Worm (Caenorhabditis elegans) whole organism, mixed stage, embryonic: Measurements from ENCODE around the gene C38C3.4.

ENCODE experiments used
- M03D4.4 ChIP-seq: sonication (generic microtip); optimal IDR thresholded peaks from 2 replicates; lab custom pipeline; 2017; ENCODE audit warnings: mild to moderate bottlenecking, missing genetic modification characterization, missing compliant biosample characterization
- bed-3 ChIP-seq: fragments of 200-800 bp; sonication (Bioruptor generic); optimal IDR thresholded peaks from 3 replicates; lab custom pipeline; 2018; ENCODE audit warnings: mild to moderate bottlenecking, missing genetic modification characterization, moderate library complexity, missing compliant biosample characterization
- blmp-1 ChIP-seq: fragments of 150-350 bp; optimal IDR thresholded peaks from 2 replicates; lab custom pipeline; 2014; ENCODE audit warnings: missing biosample characterization, missing genetic modification characterization
- ceh-39 ChIP-seq: fragments of 150-350 bp; optimal IDR thresholded peaks from 2 replicates; lab custom pipeline; 2014; ENCODE audit warnings: missing biosample characterization, missing genetic modification characterization
- ces-1 ChIP-seq: fragments of 150-350 bp; optimal IDR thresholded peaks from 2 replicates; lab custom pipeline; 2014; ENCODE audit warnings: missing biosample characterization, missing genetic modification reagents, missing genetic modification characterization
- cnd-1 ChIP-seq: fragments of 200-800 bp; sonication (Bioruptor generic); optimal IDR thresholded peaks from 2 replicates; lab custom pipeline; 2018; ENCODE audit warnings: mild to moderate bottlenecking, missing genetic modification characterization, missing compliant biosample characterization
- drap-1 ChIP-seq: fragments of 200-800 bp; sonication (Bioruptor generic); optimal IDR thresholded peaks from 3 replicates; lab custom pipeline; 2018; ENCODE audit warnings: mild to moderate bottlenecking, missing genetic modification characterization, missing compliant biosample characterization
- elt-1 ChIP-seq: sonication (generic microtip); optimal IDR thresholded peaks from 2 replicates; lab custom pipeline; 2017; ENCODE audit warnings: missing genetic modification characterization, mild to moderate bottlenecking, missing compliant biosample characterization, antibody characterized with exemption, moderate library complexity, borderline replicate concordance; ENCODE audit not compliant: insufficient read depth
- elt-3 ChIP-seq: fragments of 150-350 bp; optimal IDR thresholded peaks from 2 replicates; lab custom pipeline; 2014; ENCODE audit warnings: missing biosample characterization, missing genetic modification characterization
- flh-1 ChIP-seq: fragments of 200-800 bp; sonication (Bioruptor generic); optimal IDR thresholded peaks from 2 replicates; lab custom pipeline; 2018; ENCODE audit warnings: mild to moderate bottlenecking, missing genetic modification characterization, moderate library complexity, missing compliant biosample characterization
- hlh-1 ChIP-seq: fragments of 150-350 bp; optimal IDR thresholded peaks from 2 replicates; lab custom pipeline; 2014; ENCODE audit warnings: missing biosample characterization, missing genetic modification reagents, missing genetic modification characterization
- lin-13 ChIP-seq: fragments of 150-350 bp; optimal IDR thresholded peaks from 2 replicates; lab custom pipeline; 2014; ENCODE audit warnings: missing biosample characterization, missing genetic modification characterization
- lin-32 ChIP-seq: fragments of 200-800 bp; sonication (Bioruptor generic); optimal IDR thresholded peaks from 2 replicates; lab custom pipeline; 2018; ENCODE audit warnings: mild to moderate bottlenecking, missing genetic modification characterization, missing compliant biosample characterization
- lsy-2 ChIP-seq: fragments of 150-350 bp; optimal IDR thresholded peaks from 2 replicates; lab custom pipeline; 2014; ENCODE audit warnings: missing biosample characterization, missing genetic modification characterization
- mab-5 ChIP-seq: fragments of 150-350 bp; optimal IDR thresholded peaks from 2 replicates; lab custom pipeline; 2014; ENCODE audit warnings: missing biosample characterization, missing genetic modification characterization
- mep-1 ChIP-seq: fragments of 150-350 bp; optimal IDR thresholded peaks from 2 replicates; lab custom pipeline; 2017; ENCODE audit warnings: missing biosample characterization, missing genetic modification reagents, missing genetic modification characterization, inconsistent platforms
- mls-2 ChIP-seq: sonication (generic microtip); optimal IDR thresholded peaks from 2 replicates; lab custom pipeline; 2016; ENCODE audit warnings: mild to moderate bottlenecking, missing genetic modification characterization, moderate library complexity, missing compliant biosample characterization
- nhr-2 ChIP-seq: fragments of 150-350 bp; optimal IDR thresholded peaks from 2 replicates; lab custom pipeline; 2014; ENCODE audit warnings: missing biosample characterization, missing genetic modification characterization
- nhr-237 ChIP-seq: fragments of 150-350 bp; optimal IDR thresholded peaks from 2 replicates; lab custom pipeline; 2014; ENCODE audit warnings: missing biosample characterization, missing genetic modification characterization
- nhr-76 ChIP-seq: sonication (generic microtip); optimal IDR thresholded peaks from 2 replicates; lab custom pipeline; 2017; ENCODE audit warnings: missing biosample characterization, missing genetic modification characterization
- pha-4 ChIP-seq: fragments of 150-350 bp; optimal IDR thresholded peaks from 2 replicates; lab custom pipeline; 2018; ENCODE audit warnings: missing biosample characterization, missing genetic modification reagents, missing genetic modification characterization
- sem-2 ChIP-seq: fragments of 200-800 bp; sonication (Bioruptor generic); optimal IDR thresholded peaks from 2 replicates; lab custom pipeline; 2018; ENCODE audit warnings: mild to moderate bottlenecking, missing genetic modification characterization, missing compliant biosample characterization
- snpc-4 ChIP-seq: fragments of 150-350 bp; optimal IDR thresholded peaks from 2 replicates; lab custom pipeline; 2014; ENCODE audit warnings: missing biosample characterization, missing genetic modification characterization
- tbx-8 ChIP-seq: fragments of 200-800 bp; sonication (Bioruptor generic); optimal IDR thresholded peaks from 2 replicates; lab custom pipeline; 2018; ENCODE audit warnings: mild to moderate bottlenecking, missing genetic modification characterization, moderate library complexity, missing compliant biosample characterization
- unc-120 ChIP-seq: sonication (generic microtip); optimal IDR thresholded peaks from 2 replicates; lab custom pipeline; 2017; ENCODE audit warnings: missing genetic modification characterization, missing compliant biosample characterization; ENCODE audit not compliant: poor library complexity, severe bottlenecking
- unc-39 ChIP-seq: fragments of 150-350 bp; optimal IDR thresholded peaks from 2 replicates; lab custom pipeline; 2014; ENCODE audit warnings: missing biosample characterization, missing genetic modification characterization
- ztf-11 ChIP-seq: fragments of 150-350 bp; optimal IDR thresholded peaks from 2 replicates; lab custom pipeline; 2014; ENCODE audit warnings: missing biosample characterization, missing genetic modification characterization

Gene C38C3.4

DNA sequence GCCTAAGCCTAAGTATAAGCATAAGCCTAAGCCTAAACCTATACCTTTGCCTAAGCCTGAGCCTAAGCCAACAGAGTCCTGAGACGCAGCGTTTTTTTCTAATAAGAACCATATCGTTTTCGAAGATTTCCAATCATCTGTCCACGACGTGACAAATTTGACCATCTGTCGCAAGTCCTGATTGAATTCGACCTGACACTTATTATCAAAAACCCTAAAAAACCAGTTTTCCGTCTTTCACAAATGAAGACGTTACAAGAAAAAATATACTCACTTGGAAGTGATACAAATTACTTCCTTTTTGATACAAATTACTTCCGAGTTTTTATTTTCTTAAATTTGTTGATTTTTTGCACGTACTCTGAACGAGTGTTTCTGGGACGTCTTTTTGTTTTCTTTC lies 43.6 kb upstream of the C38C3.4 start:
- TF ChIP-seq snpc-4 (tag; lab: Kevin White, UChicago), result no peak
- no peak for TF ChIP-seq M03D4.4 (tag; lab: Kevin White, UChicago)
- no peak for TF ChIP-seq mab-5 (tag; lab: Kevin White, UChicago)
- no peak for TF ChIP-seq blmp-1 (tag; lab: Kevin White, UChicago)
- no peak for TF ChIP-seq bed-3
- no peak for TF ChIP-seq nhr-237
- no peak for TF ChIP-seq ces-1 (GFP tag; lab: Kevin White, UChicago)
- no peak for TF ChIP-seq mep-1 (tag; lab: Kevin White, UChicago)
- TF ChIP-seq lin-13 (tag; lab: Kevin White, UChicago), result no peak
- no peak for TF ChIP-seq elt-3 (tag; lab: Kevin White, UChicago)
- no peak for TF ChIP-seq lsy-2 (tag; lab: Kevin White, UChicago)
- TF ChIP-seq mls-2 (tag; lab: Kevin White, UChicago), result no peak
- no peak for TF ChIP-seq elt-1 (tag; lab: Kevin White, UChicago)
- TF ChIP-seq, all 35 proteins: peak for 0

- TF ChIP-seq flh-1 (GFP tag; lab: Kevin White, UChicago) (no peak), mab-5 (tag; lab: Kevin White, UChicago) (no peak), ces-1 (GFP tag; lab: Kevin White, UChicago) (no peak), ztf-11 (tag; lab: Kevin White, UChicago) (no peak)
Measured at ce11 chrV:1438832-1439231, 43.0 kb upstream of the C38C3.4 start, which contains the start of gene R09B5.11. Gene R09B5.11 (plus strand): TSS chrV:1439205.

DNA sequence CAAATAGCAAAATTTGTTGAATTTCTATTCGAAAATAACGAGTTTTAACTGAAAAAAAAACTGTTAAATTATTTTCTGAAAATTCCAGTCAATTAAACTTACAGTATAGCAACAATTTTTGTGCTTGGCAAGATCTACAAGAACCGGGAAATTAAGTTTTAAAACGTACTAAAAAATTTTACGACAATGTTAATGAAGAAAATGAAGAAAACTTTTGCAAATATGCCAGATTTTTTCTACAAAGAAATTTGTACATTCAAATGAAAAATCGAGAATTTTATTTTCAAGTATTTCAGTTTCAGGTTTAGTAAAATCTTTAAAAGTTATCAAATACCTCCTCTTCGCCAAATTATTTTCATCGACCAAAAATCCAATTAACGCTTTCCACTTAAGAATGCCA lies 39.8 kb upstream of the C38C3.4 start, which contains the start of gene cnc-11:
Gene cnc-11, plus strand, starts transcription at position 301 of the 400 bp plus-strand sequence.
- no peak for TF ChIP-seq ces-1 (GFP tag; lab: Kevin White, UChicago)
- no peak for TF ChIP-seq M03D4.4 (tag; lab: Kevin White, UChicago)
- no peak for TF ChIP-seq mab-5 (tag; lab: Kevin White, UChicago)
- TF ChIP-seq, all 35 proteins: peak for 0

- no peak for TF ChIP-seq bed-3
- TF ChIP-seq tbx-8 (GFP tag; lab: Kevin White, UChicago), result no peak
- no peak for TF ChIP-seq lin-32 (GFP tag; lab: Kevin White, UChicago)
Measured at ce11 chrV:1444180-1444579, 37.7 kb upstream of the C38C3.4 start, which contains the start of gene cnc-1. Gene cnc-1 (minus strand): TSS chrV:1444280.

ce11 chrV:1445081-1445480 lies 36.8 kb upstream of the C38C3.4 start, which contains the start of gene cnc-5:
Gene cnc-5 (plus strand): TSS chrV:1445381.
- TF ChIP-seq ces-1 (GFP tag; lab: Kevin White, UChicago), result no peak
- TF ChIP-seq elt-3 (tag; lab: Kevin White, UChicago), result no peak
- no peak for TF ChIP-seq blmp-1 (tag; lab: Kevin White, UChicago)
- TF ChIP-seq M03D4.4 (tag; lab: Kevin White, UChicago), result no peak
- TF ChIP-seq nhr-2, result no peak
- no peak for TF ChIP-seq mep-1 (tag; lab: Kevin White, UChicago)
- TF ChIP-seq tbx-8 (GFP tag; lab: Kevin White, UChicago), result no peak
- TF ChIP-seq mab-5 (tag; lab: Kevin White, UChicago), result no peak
- no peak for TF ChIP-seq unc-120 (tag; lab: Kevin White, UChicago)
- no peak for TF ChIP-seq elt-1 (tag; lab: Kevin White, UChicago)
- TF ChIP-seq flh-1 (GFP tag; lab: Kevin White, UChicago), result no peak
- no peak for TF ChIP-seq lin-32 (GFP tag; lab: Kevin White, UChicago)
- no peak for TF ChIP-seq unc-39 (tag; lab: Kevin White, UChicago)
- no peak for TF ChIP-seq sem-2 (GFP tag; lab: Kevin White, UChicago)
- no peak for TF ChIP-seq snpc-4 (tag; lab: Kevin White, UChicago)

- TF ChIP-seq unc-120 (tag; lab: Kevin White, UChicago) (no peak), ztf-11 (tag; lab: Kevin White, UChicago) (no peak), lin-32 (GFP tag; lab: Kevin White, UChicago) (no peak), mab-5 (tag; lab: Kevin White, UChicago) (no peak), elt-3 (tag; lab: Kevin White, UChicago) (no peak), drap-1 (GFP tag; lab: Kevin White, UChicago) (no peak), pha-4 (tag; lab: Kevin White, UChicago) (no peak), elt-1 (tag; lab: Kevin White, UChicago) (no peak), ceh-39 (no peak), nhr-76 (tag; lab: Kevin White, UChicago) (no peak), cnd-1 (tag; lab: Kevin White, UChicago) (no peak), unc-39 (tag; lab: Kevin White, UChicago) (no peak), hlh-1 (no peak), flh-1 (GFP tag; lab: Kevin White, UChicago) (no peak), tbx-8 (GFP tag; lab: Kevin White, UChicago) (no peak)
Measured at ce11 chrV:1447079-1447478, 34.8 kb upstream of the C38C3.4 start, which contains the start of gene cnc-4. Gene cnc-4 (plus strand): TSS chrV:1447195.
